Worm (Caenorhabditis elegans): Measurements from ENCODE around the gene twk-48.

twk-48 gene

ce11 chrIII:9861470-9862342 is 1.2 kb downstream of the twk-48 start (continued):
- TF ChIP-seq mxl-3 (GFP tag; optimal IDR thresholded peaks at IDR 0.05) (peak; percentile 52), dmd-6 (GFP tag; IDR thresholded peaks at IDR 0.05) (peak; percentile 71), mes-2 (tag; optimal IDR thresholded peaks at IDR 0.05; ENCODE audit: poor library complexity, severe bottlenecking) (peak; percentile 87), T20F7.1 (GFP tag; optimal IDR thresholded peaks at IDR 0.05) (peak; percentile 37), ctbp-1 (GFP tag; IDR thresholded peaks at IDR 0.05) (peak; percentile 76), zfp-3 (GFP tag; conservative IDR thresholded peaks at IDR 0.05) (peak; percentile 71), hif-1 (tag; optimal IDR thresholded peaks at IDR 0.05) (peak in 1 of 2 experiments; percentile 57), hlh-30 (tag; optimal IDR thresholded peaks at IDR 0.05; ENCODE audit: insufficient read depth) (peak; percentile 71), gei-8 (GFP tag; optimal IDR thresholded peaks at IDR 0.05) (peak; percentile 78), madf-5 (GFP tag; IDR thresholded peaks at IDR 0.05) (peak; percentile 55 to 71; a peak in 1 of 4 replicates), lin-13 (GFP tag; optimal IDR thresholded peaks at IDR 0.05) (peak; percentile 60), lin-29 (GFP tag; IDR thresholded peaks at IDR 0.05) (no peak), nhr-111 (GFP tag; optimal IDR thresholded peaks at IDR 0.05) (peak; percentile 48), dpl-1 (GFP tag; optimal IDR thresholded peaks at IDR 0.05) (peak; percentile 37), ZK546.5 (tag; optimal IDR thresholded peaks at IDR 0.05) (no peak), unc-39 (tag; optimal IDR thresholded peaks at IDR 0.05) (no peak), madf-9 (GFP tag; conservative IDR thresholded peaks at IDR 0.05) (peak; percentile 89), zag-1 (tag; optimal IDR thresholded peaks at IDR 0.05) (no peak), lin-38 (GFP tag; IDR thresholded peaks at IDR 0.05) (peak; percentile 82), nhr-25 (tag; optimal IDR thresholded peaks at IDR 0.05; ENCODE audit: borderline replicate concordance, insufficient read depth) (no peak), mep-1 (tag; optimal IDR thresholded peaks at IDR 0.05) (peak; percentile 68), fos-1 (tag; optimal IDR thresholded peaks at IDR 0.05) (no peak), aly-2 (tag; optimal IDR thresholded peaks at IDR 0.05) (no peak), T26A8.4 (GFP tag; IDR thresholded peaks at IDR 0.05) (peak; percentile 83), aha-1 (tag) (peak; percentile 75), mdt-29 (GFP tag; IDR thresholded peaks at IDR 0.05) (peak; percentile 76), daf-8 (GFP tag; IDR thresholded peaks at IDR 0.05) (no peak), ceh-20 (GFP tag; IDR thresholded peaks at IDR 0.05) (peak; percentile 81), lim-7 (GFP tag; IDR thresholded peaks at IDR 0.05) (peak; percentile 96), arid-1 (GFP tag; conservative IDR thresholded peaks at IDR 0.05) (peak; percentile 83), cey-2 (tag; optimal IDR thresholded peaks at IDR 0.05; ENCODE audit: borderline replicate concordance, insufficient read depth) (no peak), Y75B8A.6 (GFP tag; IDR thresholded peaks at IDR 0.05) (no peak), F44E2.7 (GFP tag; IDR thresholded peaks at IDR 0.05) (peak; percentile 89; the same call in 1 of the 2 replicates), nhr-11 (tag; optimal IDR thresholded peaks at IDR 0.05) (peak; percentile 5), duxl-1 (tag; optimal IDR thresholded peaks at IDR 0.05; ENCODE audit: poor library complexity) (peak; percentile 45), nhr-6 (tag; optimal IDR thresholded peaks at IDR 0.05) (no peak), spr-1 (tag; optimal IDR thresholded peaks at IDR 0.05) (no peak), snpc-4 (tag; optimal IDR thresholded peaks at IDR 0.05) (no peak), lin-39 (tag; optimal IDR thresholded peaks at IDR 0.05) (no peak), unc-62 (GFP tag; optimal IDR thresholded peaks at IDR 0.05 in 1 of 2) (peak in 1 of 2 experiments; percentile 96), unc-62 (tag; optimal IDR thresholded peaks at IDR 0.05) (no peak), dmd-9 (GFP tag; IDR thresholded peaks at IDR 0.05) (peak; percentile 86), nhr-76 (tag; optimal IDR thresholded peaks at IDR 0.05) (no peak), ztf-7 (tag; optimal IDR thresholded peaks at IDR 0.05) (no peak), ama-1 (optimal IDR thresholded peaks at IDR 0.05) (no peak), ceh-44 (GFP tag; IDR thresholded peaks at IDR 0.05) (peak; percentile 82), F10B5.3 (tag; optimal IDR thresholded peaks at IDR 0.05) (no peak), daf-19 (GFP tag; conservative IDR thresholded peaks at IDR 0.05) (0 out of 2 replicates have a peak, but pooled peaks have one; percentile 35), lsy-2 (tag; optimal IDR thresholded peaks at IDR 0.05) (peak in 1 of 2 experiments; percentile 49)

All from whole organism, L4 larva.